Fruit fly (Drosophila melanogaster): ENCODE measurements around the gene pinta.

The pinta gene

DNA sequence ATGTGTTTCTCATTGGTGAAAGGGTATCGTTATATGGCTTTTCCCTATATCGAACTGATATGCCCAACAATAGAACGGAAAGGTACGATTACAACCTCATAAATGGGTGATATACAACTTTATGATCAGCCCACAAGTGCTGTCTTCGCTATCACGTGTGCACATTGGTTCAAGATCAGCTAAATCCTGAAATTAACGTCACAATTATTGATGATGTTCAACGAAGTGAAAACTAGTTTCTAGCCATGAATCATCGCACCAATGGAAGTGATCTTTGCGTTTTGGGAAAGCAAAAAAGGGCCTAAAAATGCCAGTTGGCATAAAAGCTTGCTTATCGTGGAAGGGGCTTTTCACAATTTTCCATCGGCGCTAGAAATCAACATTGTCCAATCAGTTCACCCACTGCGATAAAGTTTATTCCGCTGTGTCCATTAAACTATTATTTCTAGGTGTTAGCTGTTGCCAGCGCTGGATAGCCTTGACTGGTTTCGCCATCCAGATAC is 39.9 kb upstream of the pinta start, which contains the start of gene CG7054:
Gene CG7054 (plus strand): TSS at position 375 of the 503 bp plus-strand sequence.
- TF ChIP-seq Mnt (GFP tag; optimal IDR thresholded peaks at IDR 0.05) (peak; percentile 54), CG1620 (GFP tag; optimal IDR thresholded peaks at IDR 0.05) (peak; percentile 10), toe (GFP tag; optimal IDR thresholded peaks at IDR 0.05) (no peak), CG11617 (GFP tag; optimal IDR thresholded peaks at IDR 0.05) (peak; percentile 68), CG33017 (tag; optimal IDR thresholded peaks at IDR 0.05) (peak; percentile 65), pad (GFP tag; optimal IDR thresholded peaks at IDR 0.05) (peak; percentile 49), kay (GFP tag; ENCODE audit: borderline replicate concordance) (peak; percentile 98), Hr96 (GFP tag; optimal IDR thresholded peaks at IDR 0.05) (peak; percentile 46), CG7101 (tag; optimal IDR thresholded peaks at IDR 0.05) (peak; percentile 71), CG14711 (tag; optimal IDR thresholded peaks at IDR 0.05) (peak; percentile 42), CG5204 (GFP tag; optimal IDR thresholded peaks at IDR 0.05) (no peak), cnc (optimal IDR thresholded peaks at IDR 0.05) (no peak), tj (GFP tag; optimal IDR thresholded peaks at IDR 0.05) (peak; percentile 65), CG7045 (GFP tag; optimal IDR thresholded peaks at IDR 0.05) (peak; percentile 72), Clk (GFP tag; optimal IDR thresholded peaks at IDR 0.05) (no peak), CG12768 (GFP tag; optimal IDR thresholded peaks at IDR 0.05) (peak; percentile 61), ovo (GFP tag; optimal IDR thresholded peaks at IDR 0.05) (peak; percentile 9), Crg-1 (GFP tag; optimal IDR thresholded peaks at IDR 0.05) (no peak), bab1 (GFP tag; optimal IDR thresholded peaks at IDR 0.05) (peak; percentile 15), cic (GFP tag; optimal IDR thresholded peaks at IDR 0.05) (peak; percentile 78)

DNA sequence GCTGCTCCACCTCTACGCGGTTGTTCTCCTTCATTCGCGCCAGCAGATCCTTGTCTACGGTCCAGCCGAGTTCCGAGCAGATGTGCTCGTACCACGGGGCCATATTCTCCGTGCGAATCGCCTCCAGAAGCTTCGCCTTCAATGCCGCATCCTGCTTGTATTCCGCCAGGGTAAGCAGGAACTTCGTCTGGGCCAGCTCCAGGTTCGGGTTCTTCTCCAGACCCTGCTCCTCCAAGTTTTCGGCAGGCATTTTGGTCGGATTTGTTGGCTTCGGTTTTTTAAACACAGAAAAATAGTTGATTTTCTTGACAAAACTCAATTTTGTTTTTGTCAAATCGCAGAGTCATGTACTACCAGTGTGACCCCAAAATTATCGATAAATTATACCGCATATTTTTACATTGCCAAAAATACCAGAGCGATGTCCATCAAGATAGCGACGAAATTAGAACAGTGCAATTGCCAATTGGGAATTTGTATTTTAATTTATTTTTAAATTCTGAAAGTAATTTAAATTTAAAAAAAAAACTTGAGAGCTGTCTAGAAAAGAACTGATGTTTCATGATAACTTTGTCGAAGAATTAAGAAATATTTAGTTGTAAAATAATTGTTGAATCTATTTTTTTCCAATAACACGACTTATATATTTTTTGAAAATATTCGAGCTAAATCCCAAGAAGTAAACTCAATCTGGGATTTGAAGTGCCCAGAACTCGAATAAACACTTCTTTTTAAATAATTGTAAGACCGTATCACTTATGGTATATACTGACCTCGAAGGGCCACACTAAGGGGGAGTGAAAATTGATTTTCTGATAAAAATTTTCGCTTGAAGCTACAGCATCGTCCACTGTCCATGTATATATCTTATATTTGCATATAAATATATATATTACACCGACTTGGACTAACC is 37.2 kb upstream of the pinta start, which contains the start of the genes Rpn7 and AP-2mu:
Gene Rpn7 (minus strand): TSS at position 382 of the 913 bp plus-strand sequence.
Gene AP-2mu (plus strand): TSS at position 783 of the 913 bp plus-strand sequence.
- TF ChIP-seq bab1 (GFP tag; optimal IDR thresholded peaks at IDR 0.05), result no peak
- peak; percentile 83 for TF ChIP-seq kay (GFP tag; ENCODE audit: borderline replicate concordance)
- peak; percentile 4 for TF ChIP-seq tj (GFP tag; optimal IDR thresholded peaks at IDR 0.05)
- TF ChIP-seq CG33017 (tag; optimal IDR thresholded peaks at IDR 0.05), result no peak
- TF ChIP-seq CG11617 (GFP tag; optimal IDR thresholded peaks at IDR 0.05), result no peak
- no peak for TF ChIP-seq ovo (GFP tag; optimal IDR thresholded peaks at IDR 0.05)
- peak; percentile 16 for TF ChIP-seq Mnt (GFP tag; optimal IDR thresholded peaks at IDR 0.05)
- no peak for TF ChIP-seq CG12768 (GFP tag; optimal IDR thresholded peaks at IDR 0.05)
- no peak for TF ChIP-seq CG14711 (tag; optimal IDR thresholded peaks at IDR 0.05)
- peak; percentile 37 for TF ChIP-seq pad (GFP tag; optimal IDR thresholded peaks at IDR 0.05)
- TF ChIP-seq Clk (GFP tag; optimal IDR thresholded peaks at IDR 0.05), result no peak
- TF ChIP-seq CG1620 (GFP tag; optimal IDR thresholded peaks at IDR 0.05), result no peak
- peak; percentile 61 to 73 for TF ChIP-seq cnc (optimal IDR thresholded peaks at IDR 0.05)

DNA sequence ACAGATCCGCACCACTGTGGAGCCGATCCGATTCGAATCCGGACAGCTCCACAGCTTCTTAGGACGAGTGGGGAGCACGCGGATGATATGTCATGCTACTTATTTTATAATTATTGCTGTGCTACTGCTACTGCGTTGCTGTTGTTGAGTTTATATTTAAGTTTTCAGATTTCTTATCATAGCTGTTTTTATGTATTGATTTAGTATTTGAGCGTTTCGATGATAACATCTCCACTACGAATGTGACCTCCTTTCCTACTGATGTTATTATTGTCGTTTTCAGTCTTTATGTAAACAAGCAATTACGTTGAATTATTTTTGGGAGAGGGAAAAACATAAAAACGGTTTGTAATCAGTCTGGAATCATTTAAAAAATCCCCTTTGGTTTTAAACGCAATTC is 31.3 kb upstream of the pinta start:
- TF ChIP-seq pad (GFP tag; optimal IDR thresholded peaks at IDR 0.05) (no peak), CG12768 (GFP tag; optimal IDR thresholded peaks at IDR 0.05) (no peak), bab1 (GFP tag; optimal IDR thresholded peaks at IDR 0.05) (no peak), CG14711 (tag; optimal IDR thresholded peaks at IDR 0.05) (no peak), CG5204 (GFP tag; optimal IDR thresholded peaks at IDR 0.05) (no peak), CG33017 (tag; optimal IDR thresholded peaks at IDR 0.05) (no peak), CG1620 (GFP tag; optimal IDR thresholded peaks at IDR 0.05) (no peak), kay (GFP tag; ENCODE audit: borderline replicate concordance) (no peak), Hr96 (GFP tag; optimal IDR thresholded peaks at IDR 0.05) (no peak), Mnt (GFP tag; optimal IDR thresholded peaks at IDR 0.05) (no peak), CG7101 (tag; optimal IDR thresholded peaks at IDR 0.05) (no peak), Clk (GFP tag; optimal IDR thresholded peaks at IDR 0.05) (no peak), ovo (GFP tag; optimal IDR thresholded peaks at IDR 0.05) (no peak), tj (GFP tag; optimal IDR thresholded peaks at IDR 0.05) (no peak), CG11617 (GFP tag; optimal IDR thresholded peaks at IDR 0.05) (no peak), CG7045 (GFP tag; optimal IDR thresholded peaks at IDR 0.05) (no peak), cic (GFP tag; optimal IDR thresholded peaks at IDR 0.05) (no peak), Crg-1 (GFP tag; optimal IDR thresholded peaks at IDR 0.05) (no peak)

DNA sequence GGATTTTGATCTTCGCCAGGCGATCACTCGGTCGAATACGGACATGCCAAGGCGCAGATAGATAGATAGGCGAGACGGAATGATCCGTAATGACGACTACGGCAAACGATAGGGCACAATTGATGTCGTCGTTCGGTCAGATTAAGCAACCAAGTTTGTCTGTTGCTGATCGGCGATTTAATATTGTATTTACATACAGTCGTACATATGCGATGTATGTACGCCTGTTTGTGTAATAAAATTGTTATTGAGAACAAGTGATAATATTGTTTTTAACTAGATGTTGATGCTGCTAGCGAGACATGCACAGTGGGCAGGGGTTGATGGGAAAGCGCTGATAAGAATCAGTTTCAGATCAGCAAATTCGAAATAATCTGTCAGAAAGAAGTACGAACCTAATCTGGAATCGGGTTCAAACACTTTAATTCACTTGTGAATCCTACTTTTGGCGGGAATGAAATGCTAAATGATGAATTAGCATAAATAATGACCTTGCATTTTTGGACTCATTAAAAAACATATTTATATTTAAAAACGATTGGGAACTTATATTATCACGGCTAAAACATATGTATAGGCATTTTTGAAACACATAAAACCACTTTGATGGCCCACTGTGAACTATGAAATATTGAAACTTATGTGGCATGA is 30.7 kb upstream of the pinta start:
- no peak for TF ChIP-seq pad (GFP tag; optimal IDR thresholded peaks at IDR 0.05)
- TF ChIP-seq tj (GFP tag; optimal IDR thresholded peaks at IDR 0.05), result peak; percentile 13
- TF ChIP-seq CG7045 (GFP tag; optimal IDR thresholded peaks at IDR 0.05), result peak; percentile 34
- peak in 1 of 2 experiments; percentile 25 for TF ChIP-seq cnc (optimal IDR thresholded peaks at IDR 0.05)
- TF ChIP-seq CG14711 (tag; optimal IDR thresholded peaks at IDR 0.05), result no peak
- TF ChIP-seq toe (GFP tag; optimal IDR thresholded peaks at IDR 0.05), result peak; percentile 4

Measured in whole organism, adult.